Worm (Caenorhabditis elegans): ENCODE results near the gene rcd-1.

The rcd-1 gene

DNA sequence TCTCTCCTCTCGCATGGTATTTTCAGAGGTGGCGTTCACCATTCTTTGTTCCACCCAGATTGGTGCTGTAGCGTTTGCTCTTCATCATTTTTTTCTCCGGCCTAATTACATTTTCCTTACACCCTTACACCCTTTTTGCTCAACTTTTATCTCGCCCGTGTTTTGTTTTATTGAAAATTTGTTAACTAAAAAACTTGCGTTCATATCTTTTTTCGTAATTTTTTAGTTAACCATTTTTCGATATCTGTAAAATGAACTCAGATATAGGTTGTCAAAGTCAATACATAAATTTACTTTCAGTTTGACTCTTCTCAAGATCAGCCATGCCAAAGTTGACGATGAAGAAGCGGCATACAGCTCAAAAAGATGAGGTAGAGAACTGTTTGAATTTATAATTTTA is 12.1 kb upstream of the rcd-1 start, which contains the start of gene F12E12.1:
Gene F12E12.1, plus strand, starts transcription at position 301 of the 400 bp plus-strand sequence.
- TF ChIP-seq nhr-19 (GFP tag; conservative IDR thresholded peaks at IDR 0.05) (no peak), unc-130 (tag; optimal IDR thresholded peaks at IDR 0.05) (no peak), swsn-7 (tag; optimal IDR thresholded peaks at IDR 0.05) (no peak), blmp-1 (tag; optimal IDR thresholded peaks at IDR 0.05) (no peak), jun-1 (tag; optimal IDR thresholded peaks at IDR 0.05) (no peak), nhr-11 (tag; optimal IDR thresholded peaks at IDR 0.05) (no peak), lin-13 (GFP tag; optimal IDR thresholded peaks at IDR 0.05) (no peak), C16A3.4 (tag; optimal IDR thresholded peaks at IDR 0.05) (no peak), ceh-82 (tag; optimal IDR thresholded peaks at IDR 0.05) (no peak), lin-39 (tag; optimal IDR thresholded peaks at IDR 0.05) (no peak), lin-14 (GFP tag; optimal IDR thresholded peaks at IDR 0.05) (no peak), sox-4 (tag; optimal IDR thresholded peaks at IDR 0.05) (no peak), ceh-90 (tag; optimal IDR thresholded peaks at IDR 0.05) (no peak), egl-27 (tag; optimal IDR thresholded peaks at IDR 0.05) (no peak), pqm-1 (tag; optimal IDR thresholded peaks at IDR 0.05) (no peak), fos-1 (tag; optimal IDR thresholded peaks at IDR 0.05) (no peak), ceh-63 (GFP tag; optimal IDR thresholded peaks at IDR 0.05) (no peak), snu-23 (GFP tag; optimal IDR thresholded peaks at IDR 0.05) (no peak), xbp-1 (tag; optimal IDR thresholded peaks at IDR 0.05) (no peak)

DNA sequence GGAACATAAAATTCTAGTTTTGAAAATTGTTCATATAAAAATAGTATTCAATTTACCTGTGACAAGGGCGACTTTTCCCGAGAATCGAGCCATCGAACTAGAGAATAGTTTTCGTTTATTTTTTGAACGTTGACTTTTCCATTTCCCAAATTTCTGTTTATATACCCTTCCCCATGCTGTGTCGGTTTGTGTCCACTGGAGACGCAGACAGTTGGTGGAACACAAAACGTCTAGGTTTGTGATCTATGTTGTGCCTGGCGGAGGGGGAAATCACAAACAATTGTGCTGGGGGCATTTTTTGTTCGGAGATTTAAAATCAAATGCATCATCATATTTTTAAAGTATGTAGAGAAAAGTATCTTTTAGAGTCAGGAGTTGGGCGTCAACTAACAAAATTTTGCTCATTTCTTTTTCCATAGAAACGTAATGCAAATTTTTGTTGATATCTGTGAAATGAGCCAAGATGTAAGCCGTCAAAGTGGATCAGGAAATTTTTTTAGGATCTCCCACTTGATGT is 10.0 kb upstream of the rcd-1 start, which contains the start of gene nta-1:
Gene nta-1, minus strand, starts transcription at position 131 of the 517 bp plus-strand sequence.
- TF ChIP-seq mep-1 (tag; optimal IDR thresholded peaks at IDR 0.05) (no peak), unc-30 (tag; optimal IDR thresholded peaks at IDR 0.05) (no peak), zip-4 (GFP tag; optimal IDR thresholded peaks at IDR 0.05) (no peak), nhr-77 (tag; optimal IDR thresholded peaks at IDR 0.05) (no peak), tlp-1 (tag; optimal IDR thresholded peaks at IDR 0.05) (no peak), ceh-90 (tag; optimal IDR thresholded peaks at IDR 0.05) (no peak), grh-1 (GFP tag; IDR thresholded peaks at IDR 0.05) (no peak), isw-1 (GFP tag; IDR thresholded peaks at IDR 0.05) (no peak), sox-4 (tag; optimal IDR thresholded peaks at IDR 0.05) (no peak), elt-2 (tag; optimal IDR thresholded peaks at IDR 0.05) (peak; percentile 20), lin-15B (tag; optimal IDR thresholded peaks at IDR 0.05) (no peak), efl-3 (GFP tag; optimal IDR thresholded peaks at IDR 0.05) (no peak), lir-3 (tag; optimal IDR thresholded peaks at IDR 0.05; ENCODE audit: poor library complexity) (no peak), egl-13 (tag; optimal IDR thresholded peaks at IDR 0.05) (no peak), ces-1 (GFP tag; optimal IDR thresholded peaks at IDR 0.05) (no peak), nhr-20 (tag; optimal IDR thresholded peaks at IDR 0.05) (peak; percentile 85), efl-1 (optimal IDR thresholded peaks at IDR 0.05) (no peak), efl-1 (GFP tag; optimal IDR thresholded peaks at IDR 0.05 in 1 of 2) (peak in 1 of 2 experiments; percentile 4), lin-35 (GFP tag; optimal IDR thresholded peaks at IDR 0.05) (peak in 1 of 2 experiments; percentile 39), nhr-84 (tag; optimal IDR thresholded peaks at IDR 0.05) (no peak), ceh-82 (tag; optimal IDR thresholded peaks at IDR 0.05) (no peak), jun-1 (tag; optimal IDR thresholded peaks at IDR 0.05) (no peak), dsc-1 (tag; optimal IDR thresholded peaks at IDR 0.05) (no peak), ztf-4 (tag; optimal IDR thresholded peaks at IDR 0.05) (no peak), nhr-28 (tag; optimal IDR thresholded peaks at IDR 0.05) (no peak), mdl-1 (tag; optimal IDR thresholded peaks at IDR 0.05) (peak in 1 of 2 experiments; percentile 22), snu-23 (GFP tag; optimal IDR thresholded peaks at IDR 0.05) (no peak), nhr-11 (tag; optimal IDR thresholded peaks at IDR 0.05) (no peak), sptf-1 (tag; optimal IDR thresholded peaks at IDR 0.05) (no peak), pax-3 (tag; optimal IDR thresholded peaks at IDR 0.05) (no peak), fos-1 (tag; optimal IDR thresholded peaks at IDR 0.05) (no peak), ama-1 (optimal IDR thresholded peaks at IDR 0.05) (no peak), unc-130 (tag; optimal IDR thresholded peaks at IDR 0.05) (no peak), lin-14 (GFP tag; optimal IDR thresholded peaks at IDR 0.05) (peak; percentile 75), hpl-2 (GFP tag; optimal IDR thresholded peaks at IDR 0.05) (no peak), unc-98 (GFP tag; IDR thresholded peaks at IDR 0.05) (no peak)
